Fruit fly (Drosophila melanogaster) whole organism, embryonic: ENCODE data around the gene Orct2.

ENCODE experiments used
- Asciz ChIP-seq: fragments of 200-800 bp; sonication (Bioruptor generic); optimal IDR thresholded peaks from 2 replicates; lab custom pipeline; 2017; ENCODE audit warnings: missing biosample characterization, mild to moderate bottlenecking, missing genetic modification characterization, missing genetic modification reagents
- Atf-2 ChIP-seq: fragments of 200-800 bp; sonication (Bioruptor generic); optimal IDR thresholded peaks from 2 replicates; lab custom pipeline; 2016; ENCODE audit warnings: missing biosample characterization, missing genetic modification characterization
- Atf3 ChIP-seq: fragments of 200-800 bp; sonication (Bioruptor generic); optimal IDR thresholded peaks from 3 replicates; lab custom pipeline; 2016; ENCODE audit warnings: missing biosample characterization, missing genetic modification characterization
- BEAF-32 ChIP-seq: fragments of 200-800 bp; sonication (Bioruptor generic); optimal IDR thresholded peaks from 3 replicates; lab custom pipeline; 2017; ENCODE audit warnings: missing biosample characterization, missing genetic modification characterization, mild to moderate bottlenecking, moderate library complexity, missing genetic modification reagents
- C15 ChIP-seq: fragments of 200-800 bp; sonication (Bioruptor generic); IDR thresholded peaks from 3 replicates; pipeline ENCODE4 v1.3.6; 2022; ENCODE audit warnings: missing biosample characterization, missing genetic modification characterization
- CG10147 ChIP-seq: fragments of 200-800 bp; sonication (Bioruptor generic); optimal IDR thresholded peaks from 2 replicates; lab custom pipeline; 2019; ENCODE audit warnings: missing biosample characterization, mild to moderate bottlenecking, missing genetic modification characterization, moderate library complexity
- CG10267 ChIP-seq: fragments of 200-800 bp; sonication (Bioruptor generic); optimal IDR thresholded peaks from 2 replicates; lab custom pipeline; 2018; ENCODE audit warnings: missing biosample characterization, mild to moderate bottlenecking, missing genetic modification characterization, moderate library complexity
- CG11504 ChIP-seq: fragments of 200-800 bp; sonication (Bioruptor generic); optimal IDR thresholded peaks from 3 replicates; lab custom pipeline; 2019; ENCODE audit warnings: missing biosample characterization, mild to moderate bottlenecking, missing genetic modification characterization, moderate library complexity
- CG11560 ChIP-seq: fragments of 200-800 bp; sonication (Bioruptor generic); IDR thresholded peaks from 3 replicates; pipeline ENCODE4 v1.3.6; 2022; ENCODE audit warnings: missing biosample characterization, missing genetic modification characterization
- CG11695 ChIP-seq: fragments of 200-800 bp; sonication (Bioruptor generic); IDR thresholded peaks from 3 replicates; pipeline ENCODE4 v1.3.6; 2022; ENCODE audit warnings: missing biosample characterization, missing genetic modification characterization
- CG12236 ChIP-seq: fragments of 200-800 bp; sonication (Bioruptor generic); optimal IDR thresholded peaks from 2 replicates; lab custom pipeline; 2016; ENCODE audit warnings: missing biosample characterization, missing genetic modification characterization
- CG13624 ChIP-seq: fragments of 200-800 bp; sonication (Bioruptor generic); optimal IDR thresholded peaks from 2 replicates; lab custom pipeline; 2016; ENCODE audit warnings: missing biosample characterization, missing genetic modification characterization
- CG14441 ChIP-seq: fragments of 200-800 bp; sonication (Bioruptor generic); IDR thresholded peaks from 2 replicates; pipeline ENCODE4 v1.3.6; 2022; ENCODE audit warnings: missing biosample characterization, missing genetic modification characterization
- CG14860 ChIP-seq: fragments of 200-800 bp; sonication (Bioruptor generic); IDR thresholded peaks from 3 replicates; pipeline ENCODE4 v1.3.6; 2022; ENCODE audit warnings: missing biosample characterization, missing genetic modification characterization; ENCODE audit not compliant: partially characterized antibody
- CG15011 ChIP-seq: fragments of 200-800 bp; sonication (Bioruptor generic); optimal IDR thresholded peaks from 3 replicates; lab custom pipeline; 2018; ENCODE audit warnings: missing biosample characterization, mild to moderate bottlenecking, missing genetic modification characterization
- CG15696 ChIP-seq: fragments of 200-800 bp; sonication (Bioruptor generic); optimal IDR thresholded peaks from 2 replicates; lab custom pipeline; 2019; ENCODE audit warnings: missing biosample characterization, mild to moderate bottlenecking, missing genetic modification characterization, moderate library complexity
- CG17568 ChIP-seq: fragments of 200-800 bp; sonication (Bioruptor generic); optimal IDR thresholded peaks from 2 replicates; lab custom pipeline; 2018; ENCODE audit warnings: missing biosample characterization, mild to moderate bottlenecking, missing genetic modification characterization, moderate library complexity
- CG42726 ChIP-seq: fragments of 200-800 bp; sonication (Bioruptor generic); IDR thresholded peaks from 2 replicates; pipeline ENCODE4 v1.3.6; 2022; ENCODE audit warnings: missing biosample characterization, missing genetic modification characterization; ENCODE audit not compliant: partially characterized antibody
- CG4360 ChIP-seq: fragments of 200-800 bp; sonication (Bioruptor generic); IDR thresholded peaks from 2 replicates; pipeline ENCODE4 v1.3.6; 2022; ENCODE audit warnings: missing biosample characterization, missing genetic modification characterization
- CG7987 ChIP-seq: fragments of 200-800 bp; sonication (Bioruptor generic); optimal IDR thresholded peaks from 2 replicates; lab custom pipeline; 2018; ENCODE audit warnings: missing biosample characterization, mild to moderate bottlenecking, missing genetic modification characterization, moderate library complexity
- D19B ChIP-seq: fragments of 200-800 bp; sonication (Bioruptor generic); optimal IDR thresholded peaks from 2 replicates; lab custom pipeline; 2017; ENCODE audit warnings: missing biosample characterization, mild to moderate bottlenecking, missing genetic modification characterization
- Dbx ChIP-seq: fragments of 200-800 bp; sonication (Bioruptor generic); IDR thresholded peaks from 3 replicates; pipeline ENCODE4 v1.3.6; 2022; ENCODE audit warnings: missing biosample characterization, missing genetic modification characterization
- Deaf1 ChIP-seq: fragments of 200-800 bp; optimal IDR thresholded peaks from 3 replicates; lab custom pipeline; 2019; ENCODE audit warnings: missing biosample characterization, mild to moderate bottlenecking, missing genetic modification characterization, moderate library complexity
- Dip2 ChIP-seq: fragments of 200-800 bp; sonication (Bioruptor generic); IDR thresholded peaks from 2 replicates; pipeline ENCODE4 v1.3.6; 2022; ENCODE audit warnings: missing biosample characterization, missing genetic modification characterization
- E2f2 ChIP-seq: fragments of 200-800 bp; sonication (Bioruptor generic); IDR thresholded peaks from 2 replicates; pipeline ENCODE4 v1.3.6; 2022; ENCODE audit warnings: missing biosample characterization, missing genetic modification characterization
- Hr51 ChIP-seq, 2 experiments: fragments of 200-800 bp; sonication (Bioruptor generic); optimal IDR thresholded peaks; 2 replicates in 1 of 2; 3 replicates in 1 of 2; lab custom pipeline; 2016 to 2018; ENCODE audit warnings: missing biosample characterization in 2 of 2, missing genetic modification characterization in 2 of 2, mild to moderate bottlenecking in 1 of 2, moderate library complexity in 1 of 2
- Nf-YC ChIP-seq: fragments of 200-800 bp; optimal IDR thresholded peaks from 3 replicates; lab custom pipeline; 2019; ENCODE audit warnings: missing biosample characterization, mild to moderate bottlenecking, missing genetic modification characterization, moderate library complexity
- Oli ChIP-seq: fragments of 200-800 bp; sonication (Bioruptor generic); optimal IDR thresholded peaks from 2 replicates; lab custom pipeline; 2018; ENCODE audit warnings: missing biosample characterization, mild to moderate bottlenecking, missing genetic modification characterization, moderate library complexity
- Ravus ChIP-seq: fragments of 200-800 bp; sonication (Bioruptor generic); IDR thresholded peaks from 2 replicates; pipeline ENCODE4 v1.3.6; 2022; ENCODE audit warnings: missing biosample characterization, missing genetic modification characterization
- Sox100B ChIP-seq: fragments of 200-800 bp; sonication (Bioruptor generic); optimal IDR thresholded peaks from 3 replicates; lab custom pipeline; 2018; ENCODE audit warnings: missing biosample characterization, mild to moderate bottlenecking, missing genetic modification characterization
- al ChIP-seq: fragments of 200-800 bp; sonication (Bioruptor generic); IDR thresholded peaks from 2 replicates; pipeline ENCODE4 v1.3.6; 2022; ENCODE audit warnings: missing biosample characterization, missing genetic modification characterization
- ash1 ChIP-seq: fragments of 200-800 bp; sonication (Bioruptor generic); optimal IDR thresholded peaks from 2 replicates; lab custom pipeline; 2018; ENCODE audit warnings: missing biosample characterization, mild to moderate bottlenecking, missing genetic modification characterization
- cato ChIP-seq: fragments of 200-800 bp; sonication (Bioruptor generic); optimal IDR thresholded peaks from 2 replicates; lab custom pipeline; 2016; ENCODE audit warnings: missing biosample characterization, missing genetic modification characterization, borderline replicate concordance
- ci ChIP-seq: fragments of 200-800 bp; sonication (Bioruptor generic); IDR thresholded peaks from 3 replicates; pipeline ENCODE4 v1.3.6; 2022; ENCODE audit warnings: missing biosample characterization, missing genetic modification characterization
- crp ChIP-seq, 2 experiments: fragments of 200-800 bp; sonication (Bioruptor generic); optimal IDR thresholded peaks; 2 replicates in 1 of 2; 3 replicates in 1 of 2; lab custom pipeline; 2017; ENCODE audit warnings: missing biosample characterization in 2 of 2, missing genetic modification characterization in 2 of 2, mild to moderate bottlenecking in 1 of 2, moderate library complexity in 1 of 2
- da ChIP-seq: fragments of 200-800 bp; sonication (Bioruptor generic); optimal IDR thresholded peaks from 2 replicates; lab custom pipeline; 2016; ENCODE audit warnings: missing biosample characterization, missing genetic modification characterization
- en ChIP-seq: fragments of 200-800 bp; sonication (Bioruptor generic); optimal IDR thresholded peaks from 2 replicates; lab custom pipeline; 2016; ENCODE audit warnings: missing biosample characterization, missing genetic modification characterization
- exex ChIP-seq: fragments of 200-800 bp; sonication (Bioruptor generic); optimal IDR thresholded peaks from 4 replicates; lab custom pipeline; 2018; ENCODE audit warnings: missing biosample characterization, mild to moderate bottlenecking, missing genetic modification characterization, moderate library complexity
- ftz-f1 ChIP-seq: fragments of 200-800 bp; sonication (Bioruptor generic); optimal IDR thresholded peaks from 2 replicates; lab custom pipeline; 2016; ENCODE audit warnings: missing biosample characterization, missing genetic modification characterization
- jumu ChIP-seq: fragments of 200-800 bp; sonication (Bioruptor generic); optimal IDR thresholded peaks from 3 replicates; lab custom pipeline; 2016; ENCODE audit warnings: missing biosample characterization, missing genetic modification characterization
- luna ChIP-seq: fragments of 200-800 bp; sonication (Bioruptor generic); optimal IDR thresholded peaks from 2 replicates; lab custom pipeline; 2016; ENCODE audit warnings: missing biosample characterization, missing genetic modification characterization
- nerfin-2 ChIP-seq: fragments of 200-800 bp; sonication (Bioruptor generic); IDR thresholded peaks from 2 replicates; pipeline ENCODE4 v1.3.6; 2022; ENCODE audit warnings: missing biosample characterization, missing genetic modification characterization; ENCODE audit not compliant: partially characterized antibody
- sens ChIP-seq: fragments of 200-800 bp; sonication (Bioruptor generic); peaks from one replicate; lab custom pipeline; 2016; ENCODE audit warnings: missing biosample characterization, missing genetic modification characterization
- sim ChIP-seq: fragments of 200-800 bp; sonication (Bioruptor generic); IDR thresholded peaks from 2 replicates; pipeline ENCODE4 v1.3.6; 2022; ENCODE audit warnings: missing biosample characterization, missing genetic modification characterization
- stwl ChIP-seq: fragments of 200-800 bp; sonication (Bioruptor generic); optimal IDR thresholded peaks from 3 replicates; lab custom pipeline; 2018; ENCODE audit warnings: missing biosample characterization, mild to moderate bottlenecking, missing genetic modification characterization, moderate library complexity
- tio ChIP-seq: fragments of 200-800 bp; sonication (Bioruptor generic); optimal IDR thresholded peaks from 2 replicates; lab custom pipeline; 2017; ENCODE audit warnings: missing biosample characterization, missing genetic modification characterization, inconsistent platforms
- wdn ChIP-seq: fragments of 200-800 bp; sonication (Bioruptor generic); IDR thresholded peaks from 2 replicates; pipeline ENCODE4 v1.3.6; 2022; ENCODE audit warnings: missing biosample characterization, missing genetic modification characterization
- yki ChIP-seq: fragments of >200 bp; optimal IDR thresholded peaks from 3 replicates; lab custom pipeline; 2018

Orct2 gene

DNA sequence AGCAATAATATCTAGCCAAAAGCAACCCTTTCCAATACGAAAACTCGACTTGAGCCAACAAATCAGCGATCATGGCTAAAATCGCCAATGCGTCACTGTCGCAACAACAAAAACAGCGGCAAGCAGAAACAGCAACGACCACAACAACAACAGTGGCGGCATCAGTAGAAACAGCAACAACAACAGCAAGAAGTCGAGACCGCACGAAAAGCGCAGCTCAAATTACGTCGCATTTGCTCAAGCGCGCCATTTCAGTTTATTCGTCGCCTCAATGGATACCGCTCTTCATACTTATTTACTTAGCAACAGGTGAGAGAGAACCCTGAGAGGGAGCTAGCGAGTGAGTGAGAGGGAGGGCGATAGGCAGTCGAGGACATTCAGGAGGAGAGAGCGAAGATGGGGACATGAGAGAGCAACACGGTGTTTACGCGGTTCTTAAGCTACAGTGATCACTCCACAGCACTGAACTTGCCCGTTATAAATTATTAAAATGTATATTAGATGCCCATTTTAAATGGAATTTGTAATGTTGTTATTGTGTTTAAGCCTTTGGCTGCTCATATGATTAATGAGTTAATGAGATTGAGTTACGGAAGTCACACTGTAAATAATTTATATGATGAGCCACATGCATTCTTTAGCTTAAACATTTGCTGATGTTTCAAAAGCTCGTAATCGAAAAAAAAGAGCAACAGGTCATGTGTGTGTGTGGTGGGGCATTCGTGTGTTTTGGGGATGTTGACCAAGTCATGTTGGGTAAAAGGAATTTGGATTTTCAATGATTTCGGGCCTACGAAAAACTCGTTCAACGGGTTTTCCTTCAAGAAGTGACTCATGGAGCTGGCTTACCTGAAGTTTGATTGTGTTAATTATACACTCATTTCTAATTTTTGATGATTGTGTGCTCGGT, 23.0 kb downstream of the Orct2 start (continued):
- TF ChIP-seq wdn (GFP tag; lab: Robert Waterston, UW), result peak; percentile 82
- TF ChIP-seq Atf-2 (GFP tag; lab: Kevin White, UChicago), result peak; percentile 73
- peak; percentile 64 for TF ChIP-seq Atf3 (GFP tag; lab: Kevin White, UChicago)
- peak; percentile 22 for TF ChIP-seq CG12236 (GFP tag; lab: Kevin White, UChicago)
- TF ChIP-seq CG15011 (GFP tag; lab: Kevin White, UChicago), result peak; percentile 52
- no peak for TF ChIP-seq ftz-f1 (GFP tag; lab: Kevin White, UChicago)
- peak; percentile 81; the same call in 2 of the 3 replicates for TF ChIP-seq CG11695 (GFP tag; lab: Robert Waterston, UW)
- TF ChIP-seq Sox100B (GFP tag; lab: Kevin White, UChicago), result peak; percentile 49
- peak; percentile 34 for TF ChIP-seq en (GFP tag; lab: Kevin White, UChicago)
- peak; percentile 76 for TF ChIP-seq tio (GFP tag; lab: Kevin White, UChicago)
- TF ChIP-seq CG42726, result no peak
- TF ChIP-seq exex, result no peak
- TF ChIP-seq cato (GFP tag; lab: Kevin White, UChicago), result no peak
- peak; percentile 77 for TF ChIP-seq Dbx (GFP tag; lab: Robert Waterston, UW)
- TF ChIP-seq al, result peak; percentile 76; the same call in 1 of the 2 replicates
- TF ChIP-seq CG14860 (GFP tag; lab: Robert Waterston, UW), result no peak
- peak; percentile 94 for TF ChIP-seq CG4360 (GFP tag; lab: Robert Waterston, UW)
- TF ChIP-seq E2f2 (GFP tag; lab: Robert Waterston, UW), result peak; percentile 61
- TF ChIP-seq CG15696 (tag; lab: Kevin White, UChicago), result peak; percentile 88
- peak in 1 of 2 experiments; percentile 7 for TF ChIP-seq crp (GFP tag; optimal IDR thresholded peaks at IDR 0.05; lab: Kevin White, UChicago)
- TF ChIP-seq CG11504 (tag; lab: Kevin White, UChicago), result peak; percentile 82
- TF ChIP-seq ci (GFP tag; lab: Robert Waterston, UW), result peak; percentile 88
- peak; percentile 81 for TF ChIP-seq Oli (tag; lab: Kevin White, UChicago)
- peak; percentile 67 to 78 for TF ChIP-seq Hr51 (GFP tag; optimal IDR thresholded peaks at IDR 0.05; lab: Kevin White, UChicago)
- TF ChIP-seq CG10267 (tag; lab: Kevin White, UChicago), result peak; percentile 69
- TF ChIP-seq sens (GFP tag; lab: Kevin White, UChicago), result peak; percentile 96
- TF ChIP-seq Ravus (GFP tag; lab: Robert Waterston, UW), result no peak; the same call in none of the 2 replicates
- TF ChIP-seq sim (GFP tag; lab: Robert Waterston, UW), result no peak
- no peak for TF ChIP-seq Dip2 (GFP tag; lab: Robert Waterston, UW)
- no peak for TF ChIP-seq da (GFP tag; lab: Kevin White, UChicago)
- peak; percentile 17 for TF ChIP-seq stwl (tag; lab: Kevin White, UChicago)
- peak; percentile 52 for TF ChIP-seq Asciz (GFP tag; lab: Kevin White, UChicago)
- peak; percentile 64 for TF ChIP-seq jumu (GFP tag; lab: Kevin White, UChicago)
- TF ChIP-seq D19B (GFP tag; lab: Kevin White, UChicago), result peak; percentile 29
- peak; percentile 49 for TF ChIP-seq CG10147 (GFP tag; lab: Kevin White, UChicago)
- peak; percentile 68 for TF ChIP-seq CG13624 (GFP tag; lab: Kevin White, UChicago)
- 0 out of 3 replicates have a peak, but pooled peaks have one; percentile 52 for TF ChIP-seq CG11560 (tag; lab: Robert Waterston, UW)
- peak; percentile 38 for TF ChIP-seq Deaf1 (tag; lab: Kevin White, UChicago)
- peak; percentile 89 for TF ChIP-seq CG14441 (GFP tag; lab: Robert Waterston, UW)
- TF ChIP-seq CG17568, result peak; percentile 60
- 0 out of 3 replicates have a peak, but pooled peaks have one; percentile 54 for TF ChIP-seq C15
- TF ChIP-seq CG7987 (GFP tag; lab: Kevin White, UChicago), result peak; percentile 63
- no peak for TF ChIP-seq luna (GFP tag; lab: Kevin White, UChicago)
- TF ChIP-seq BEAF-32 (GFP tag; lab: Kevin White, UChicago), result no peak
- no peak for TF ChIP-seq yki (lab: Kevin White, UChicago)
- no peak for TF ChIP-seq ash1
- TF ChIP-seq Nf-YC (tag; lab: Kevin White, UChicago), result peak; percentile 21
- no peak for TF ChIP-seq nerfin-2 (GFP tag; lab: Robert Waterston, UW)
